Worm (Caenorhabditis elegans) whole organism, late embryonic: Measurements from ENCODE around the gene csn-5.

ENCODE experiments used
- C08G9.2 ChIP-seq: sonication (generic microtip); optimal IDR thresholded peaks from 2 replicates; lab custom pipeline; 2016; ENCODE audit warnings: mild to moderate bottlenecking, missing genetic modification characterization, moderate library complexity, missing compliant biosample characterization
- T23F11.4 ChIP-seq: fragments of 200-800 bp; sonication (Bioruptor generic); optimal IDR thresholded peaks from 2 replicates; lab custom pipeline; 2018; ENCODE audit warnings: mild to moderate bottlenecking, missing genetic modification characterization, missing compliant biosample characterization
- ama-1 ChIP-seq: fragments of 150-350 bp; optimal IDR thresholded peaks from 2 replicates; lab custom pipeline; 2014
- ceh-30 ChIP-seq: fragments of 150-350 bp; optimal IDR thresholded peaks from 2 replicates; lab custom pipeline; 2014; ENCODE audit warnings: missing biosample characterization, missing genetic modification characterization
- che-1 ChIP-seq: sonication (generic microtip); optimal IDR thresholded peaks from 2 replicates; lab custom pipeline; 2016; ENCODE audit warnings: mild to moderate bottlenecking, missing genetic modification characterization, missing compliant biosample characterization
- dve-1 ChIP-seq: sonication (generic microtip); optimal IDR thresholded peaks from 2 replicates; lab custom pipeline; 2017; ENCODE audit warnings: antibody characterized with exemption, mild to moderate bottlenecking, missing genetic modification characterization, missing compliant biosample characterization
- ets-4 ChIP-seq: sonication (generic microtip); optimal IDR thresholded peaks from 2 replicates; lab custom pipeline; 2016; ENCODE audit warnings: missing genetic modification characterization, missing compliant biosample characterization
- pat-9 ChIP-seq: fragments of 200-800 bp; sonication (Bioruptor generic); optimal IDR thresholded peaks from 2 replicates; lab custom pipeline; 2018; ENCODE audit warnings: mild to moderate bottlenecking, missing genetic modification characterization, moderate library complexity, missing compliant biosample characterization
- ref-2 ChIP-seq: sonication (generic microtip); optimal IDR thresholded peaks from 2 replicates; lab custom pipeline; 2016; ENCODE audit warnings: missing genetic modification characterization, missing compliant biosample characterization
- sox-4 ChIP-seq: sonication (generic microtip); optimal IDR thresholded peaks from 2 replicates; lab custom pipeline; 2017; ENCODE audit warnings: mild to moderate bottlenecking, missing genetic modification characterization, inconsistent platforms, missing compliant biosample characterization
- tbx-7 ChIP-seq: sonication (generic microtip); optimal IDR thresholded peaks from 2 replicates; lab custom pipeline; 2016; ENCODE audit warnings: missing genotype, missing genetic modification characterization, missing compliant biosample characterization
- ttx-3 ChIP-seq: sonication (generic microtip); optimal IDR thresholded peaks from 2 replicates; lab custom pipeline; 2016; ENCODE audit warnings: missing genetic modification reagents, missing genetic modification characterization, missing compliant biosample characterization
- unc-42 ChIP-seq: sonication (generic microtip); optimal IDR thresholded peaks from 2 replicates; lab custom pipeline; 2016; ENCODE audit warnings: missing genotype, missing genetic modification characterization, missing compliant biosample characterization

- TF ChIP-seq dve-1 (tag; lab: Kevin White, UChicago) (no peak), sox-4 (tag; lab: Kevin White, UChicago) (no peak), ama-1 (lab: Kevin White, UChicago) (no peak), pat-9 (tag; lab: Kevin White, UChicago) (no peak), ref-2 (no peak), T23F11.4 (GFP tag; lab: Kevin White, UChicago) (no peak), C08G9.2 (tag; lab: Kevin White, UChicago) (no peak), ceh-30 (tag; lab: Kevin White, UChicago) (no peak), unc-42 (tag; lab: Kevin White, UChicago) (no peak), tbx-7 (tag; lab: Kevin White, UChicago) (no peak), ttx-3 (tag; lab: Kevin White, UChicago) (no peak), ets-4 (tag; lab: Kevin White, UChicago) (no peak), che-1 (tag; lab: Kevin White, UChicago) (no peak)
Measured at ce11 chrIV:5664375-5665004, 15.2 kb downstream of the csn-5 start, which contains the start of gene bec-1.
